Fruit fly (Drosophila melanogaster): ENCODE measurements around the gene CG12123.

dm6 chrX:8468962-8469459, 26.9 kb upstream of the CG12123 start, which contains the start of gene CG12116:
- no peak for TF ChIP-seq CG32121 (GFP tag; IDR thresholded peaks at IDR 0.05)
- no peak for TF ChIP-seq CG14655 (GFP tag; optimal IDR thresholded peaks at IDR 0.05)
- TF ChIP-seq D1 (tag; optimal IDR thresholded peaks at IDR 0.05), result no peak
- no peak for TF ChIP-seq Pif1A (GFP tag; optimal IDR thresholded peaks at IDR 0.05)
- TF ChIP-seq CG13204 (GFP tag; optimal IDR thresholded peaks at IDR 0.05), result no peak
